Fruit fly (Drosophila melanogaster): Measurements from ENCODE around the gene CG40486.

CG40486 gene

dm6 chrX:23004598-23005469 lies 44.9 kb upstream of the CG40486 start, which contains the start of the genes stnA and stnB (continued):
- TF ChIP-seq H2.0 (GFP tag; IDR thresholded peaks at IDR 0.05) = no peak
- no peak for TF ChIP-seq seq (GFP tag; IDR thresholded peaks at IDR 0.05)
- TF ChIP-seq dm (GFP tag; optimal IDR thresholded peaks at IDR 0.05) = no peak
- no peak for TF ChIP-seq prd (optimal IDR thresholded peaks at IDR 0.05)
- TF ChIP-seq prd (GFP tag; IDR thresholded peaks at IDR 0.05) = no peak
- no peak for TF ChIP-seq trem (tag; optimal IDR thresholded peaks at IDR 0.05)
- no peak for TF ChIP-seq CG32532 (GFP tag; IDR thresholded peaks at IDR 0.05)
- peak; percentile 32 for TF ChIP-seq Hmr (GFP tag; optimal IDR thresholded peaks at IDR 0.05)
- no peak for TF ChIP-seq CG17802 (tag; optimal IDR thresholded peaks at IDR 0.05)
- peak; percentile 12 for TF ChIP-seq CG17359 (tag; optimal IDR thresholded peaks at IDR 0.05)
- peak; percentile 27 for TF ChIP-seq gro (GFP tag; optimal IDR thresholded peaks at IDR 0.05)
- peak; percentile 2 for TF ChIP-seq Deaf1 (tag; optimal IDR thresholded peaks at IDR 0.05)
- no peak for TF ChIP-seq tap (tag; optimal IDR thresholded peaks at IDR 0.05)
- no peak for TF ChIP-seq ab (GFP tag; optimal IDR thresholded peaks at IDR 0.05)
- peak; percentile 12 for TF ChIP-seq phol (tag; optimal IDR thresholded peaks at IDR 0.05)
- TF ChIP-seq pb (GFP tag; optimal IDR thresholded peaks at IDR 0.05) = no peak
- TF ChIP-seq unpg (GFP tag; optimal IDR thresholded peaks at IDR 0.05) = no peak
- peak; percentile 14 for TF ChIP-seq CoRest (tag; optimal IDR thresholded peaks at IDR 0.05)
- no peak for TF ChIP-seq z (GFP tag; IDR thresholded peaks at IDR 0.05)
- TF ChIP-seq dan (GFP tag; IDR thresholded peaks at IDR 0.05) = no peak
- TF ChIP-seq CG13424 (tag; optimal IDR thresholded peaks at IDR 0.05) = peak; percentile 44
- peak; percentile 61 for TF ChIP-seq CG2678 (tag; optimal IDR thresholded peaks at IDR 0.05)
- TF ChIP-seq BEAF-32 (GFP tag; optimal IDR thresholded peaks at IDR 0.05) = peak; percentile 17
- 0 out of 3 replicates have a peak, but pooled peaks have one; percentile 18 for TF ChIP-seq Aef1 (GFP tag; IDR thresholded peaks at IDR 0.05)
- TF ChIP-seq CG6854 (GFP tag; optimal IDR thresholded peaks at IDR 0.05) = no peak
- TF ChIP-seq Hr51 (GFP tag; optimal IDR thresholded peaks at IDR 0.05) = peak in 1 of 2 experiments; percentile 57
- TF ChIP-seq E2f1 (GFP tag; IDR thresholded peaks at IDR 0.05) = peak; percentile 36
- TF ChIP-seq oc (tag; optimal IDR thresholded peaks at IDR 0.05) = no peak
- TF ChIP-seq CG14667 (GFP tag; IDR thresholded peaks at IDR 0.05) = 0 out of 2 replicates have a peak, but pooled peaks have one; percentile 9
- TF ChIP-seq hkb (optimal IDR thresholded peaks at IDR 0.05) = no peak
- TF ChIP-seq hkb (GFP tag; IDR thresholded peaks at IDR 0.05) = no peak; the same call in 1 of the 2 replicates
- TF ChIP-seq CG6272 (GFP tag; IDR thresholded peaks at IDR 0.05) = no peak
- TF ChIP-seq Rfx (GFP tag; IDR thresholded peaks at IDR 0.05) = peak; percentile 28; the same call in 1 of the 2 replicates
- peak; percentile 14 for TF ChIP-seq Sox100B (GFP tag; optimal IDR thresholded peaks at IDR 0.05)
- TF ChIP-seq jing (GFP tag; optimal IDR thresholded peaks at IDR 0.05) = no peak
- TF ChIP-seq CG3281 (GFP tag; optimal IDR thresholded peaks at IDR 0.05) = peak; percentile 26
- 0 out of 3 replicates have a peak, but pooled peaks have one; percentile 34 for TF ChIP-seq CG17361 (GFP tag; IDR thresholded peaks at IDR 0.05)
- no peak for TF ChIP-seq CG15601 (tag; optimal IDR thresholded peaks at IDR 0.05)
- TF ChIP-seq tgo (GFP tag; IDR thresholded peaks at IDR 0.05) = 0 out of 3 replicates have a peak, but pooled peaks have one; percentile 16
- no peak for TF ChIP-seq schlank (tag; optimal IDR thresholded peaks at IDR 0.05)
- TF ChIP-seq row (GFP tag; IDR thresholded peaks at IDR 0.05) = peak; percentile 84
- TF ChIP-seq Stat92E (GFP tag; optimal IDR thresholded peaks at IDR 0.05) = no peak
- peak; percentile 56 for TF ChIP-seq D19B (GFP tag; optimal IDR thresholded peaks at IDR 0.05)
- TF ChIP-seq CG18262 (tag; optimal IDR thresholded peaks at IDR 0.05) = peak; percentile 4
- TF ChIP-seq Side (GFP tag; optimal IDR thresholded peaks at IDR 0.05) = no peak
- 0 out of 2 replicates have a peak, but pooled peaks have one; percentile 24 for TF ChIP-seq slbo (GFP tag; IDR thresholded peaks at IDR 0.05)
- peak; percentile 39 for TF ChIP-seq CG7839 (tag; optimal IDR thresholded peaks at IDR 0.05)
- TF ChIP-seq lab (GFP tag; optimal IDR thresholded peaks at IDR 0.05) = peak; percentile 57

All from whole organism, embryonic.